Fruit fly (Drosophila melanogaster): ENCODE results near the gene tara.
A peak's percentile ranks its signal among the peaks of the same experiment; 100 is the strongest.

The tara gene

DNA sequence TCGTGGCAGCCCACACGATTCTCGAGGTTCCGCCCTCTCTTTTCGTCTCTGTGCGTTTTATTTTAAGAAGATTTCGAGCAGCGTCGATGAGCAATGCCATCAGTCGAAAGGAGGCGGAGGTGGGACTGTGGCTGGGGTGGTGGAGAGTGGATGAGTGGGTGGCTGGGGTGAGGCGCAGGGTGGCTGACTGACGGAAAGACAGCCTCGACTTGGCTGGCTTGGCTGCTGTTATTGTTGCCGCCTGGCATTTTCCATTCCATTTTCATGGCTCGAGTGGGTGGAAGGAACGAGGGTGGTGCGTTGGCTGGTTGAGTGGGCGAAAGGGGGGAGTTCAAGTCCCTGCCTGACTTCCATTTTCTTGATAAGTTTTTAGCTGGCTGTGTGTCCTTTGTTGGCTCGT lies 30.7 kb downstream of the tara start (continued):
- TF ChIP-seq CG7556 (GFP tag; optimal IDR thresholded peaks at IDR 0.05) (no peak), sisA (GFP tag; IDR thresholded peaks at IDR 0.05) (no peak), Bdp1 (GFP tag; optimal IDR thresholded peaks at IDR 0.05) (no peak), Camta (GFP tag; optimal IDR thresholded peaks at IDR 0.05) (no peak), CG42726 (GFP tag; IDR thresholded peaks at IDR 0.05; ENCODE audit: partially characterized antibody) (no peak), CG14965 (GFP tag; optimal IDR thresholded peaks at IDR 0.05; ENCODE audit: borderline replicate concordance) (no peak), CG2120 (GFP tag; optimal IDR thresholded peaks at IDR 0.05) (no peak), ro (GFP tag; IDR thresholded peaks at IDR 0.05) (no peak), lab (GFP tag; optimal IDR thresholded peaks at IDR 0.05) (no peak), CG10959 (GFP tag; IDR thresholded peaks at IDR 0.05) (no peak), crc (GFP tag; optimal IDR thresholded peaks at IDR 0.05) (no peak), fu2 (GFP tag; optimal IDR thresholded peaks at IDR 0.05) (no peak), CG11696 (GFP tag; IDR thresholded peaks at IDR 0.05) (no peak), pita (GFP tag; optimal IDR thresholded peaks at IDR 0.05) (no peak), CG8290 (GFP tag; optimal IDR thresholded peaks at IDR 0.05) (no peak), CG8290 (tag; optimal IDR thresholded peaks at IDR 0.05) (peak in 1 of 2 experiments; percentile 75), caup (GFP tag; optimal IDR thresholded peaks at IDR 0.05; ENCODE audit: severe bottlenecking) (no peak), otp (GFP tag; IDR thresholded peaks at IDR 0.05) (0 out of 3 replicates have a peak, but pooled peaks have one; percentile 16), ttk (GFP tag; IDR thresholded peaks at IDR 0.05) (peak; percentile 50; the same call in 1 of the 2 replicates), CTCF (GFP tag; optimal IDR thresholded peaks at IDR 0.05) (no peak), CG17568 (GFP tag; optimal IDR thresholded peaks at IDR 0.05) (no peak), grn (GFP tag; optimal IDR thresholded peaks at IDR 0.05) (no peak), kay (GFP tag; optimal IDR thresholded peaks at IDR 0.05) (no peak), Hand (GFP tag; optimal IDR thresholded peaks at IDR 0.05) (no peak), MESR4 (GFP tag; optimal IDR thresholded peaks at IDR 0.05) (no peak), Abd-B (GFP tag; optimal IDR thresholded peaks at IDR 0.05) (no peak), h (optimal IDR thresholded peaks at IDR 0.05) (no peak), sc (optimal IDR thresholded peaks at IDR 0.05) (no peak), sc (GFP tag; optimal IDR thresholded peaks at IDR 0.05) (no peak), CG32772 (GFP tag; IDR thresholded peaks at IDR 0.05) (no peak), Elba2 (GFP tag; optimal IDR thresholded peaks at IDR 0.05) (no peak), CG14710 (tag; optimal IDR thresholded peaks at IDR 0.05) (no peak), Dll (GFP tag; IDR thresholded peaks at IDR 0.05; ENCODE audit: partially characterized antibody) (no peak), CG13775 (GFP tag; optimal IDR thresholded peaks at IDR 0.05) (no peak), Dp (GFP tag; optimal IDR thresholded peaks at IDR 0.05) (no peak), ssp (GFP tag; IDR thresholded peaks at IDR 0.05) (no peak), ac (GFP tag; optimal IDR thresholded peaks at IDR 0.05) (no peak), Neu2 (GFP tag; optimal IDR thresholded peaks at IDR 0.05; ENCODE audit: borderline replicate concordance) (no peak), HLH54F (GFP tag; optimal IDR thresholded peaks at IDR 0.05) (no peak), CG10366 (GFP tag; IDR thresholded peaks at IDR 0.05) (no peak), kni (GFP tag; optimal IDR thresholded peaks at IDR 0.05) (peak; percentile 2), CG11456 (GFP tag; IDR thresholded peaks at IDR 0.05) (no peak), HLHmδ (GFP tag; optimal IDR thresholded peaks at IDR 0.05) (no peak), Sox100B (GFP tag; optimal IDR thresholded peaks at IDR 0.05) (no peak), YL-1 (GFP tag; optimal IDR thresholded peaks at IDR 0.05) (no peak), chif (GFP tag; optimal IDR thresholded peaks at IDR 0.05) (no peak), usp (GFP tag; optimal IDR thresholded peaks at IDR 0.05) (no peak), schlank (tag; optimal IDR thresholded peaks at IDR 0.05) (no peak), dati (GFP tag; IDR thresholded peaks at IDR 0.05) (no peak), CG33557 (GFP tag; optimal IDR thresholded peaks at IDR 0.05) (no peak), CG10267 (tag; optimal IDR thresholded peaks at IDR 0.05) (no peak), ham (GFP tag; IDR thresholded peaks at IDR 0.05) (no peak), CG34224 (GFP tag; IDR thresholded peaks at IDR 0.05; ENCODE audit: partially characterized antibody) (no peak)
